Worm (Caenorhabditis elegans) whole organism, L4 larva: Measurements from ENCODE around the gene D1054.3.

ENCODE experiments used
- aly-2 ChIP-seq: sonication (generic microtip); optimal IDR thresholded peaks from 2 replicates; lab custom pipeline; 2018; ENCODE audit warnings: missing biosample characterization, missing genetic modification characterization
- ama-1 ChIP-seq: fragments of 150-350 bp; optimal IDR thresholded peaks from 2 replicates; lab custom pipeline; 2014; ENCODE audit warnings: inconsistent platforms, mixed read lengths
- ceh-82 ChIP-seq: sonication (generic microtip); optimal IDR thresholded peaks from 2 replicates; lab custom pipeline; 2017; ENCODE audit warnings: missing biosample characterization, missing genetic modification characterization
- daf-8 ChIP-seq: fragments of 200-800 bp; sonication (Bioruptor generic); IDR thresholded peaks from 2 replicates; pipeline ENCODE4 v1.3.6; 2022; ENCODE audit warnings: missing genetic modification characterization, missing compliant biosample characterization
- fos-1 ChIP-seq: fragments of 150-350 bp; optimal IDR thresholded peaks from 2 replicates; lab custom pipeline; 2014; ENCODE audit warnings: missing biosample characterization, missing genetic modification characterization
- lin-13 ChIP-seq: fragments of 150-350 bp; optimal IDR thresholded peaks from 2 replicates; lab custom pipeline; 2014; ENCODE audit warnings: missing biosample characterization, missing genetic modification reagents, missing genetic modification characterization
- lin-39 ChIP-seq: fragments of 150-350 bp; optimal IDR thresholded peaks from 2 replicates; lab custom pipeline; 2014; ENCODE audit warnings: missing biosample characterization, missing genetic modification reagents, missing genetic modification characterization
- nhr-11 ChIP-seq: fragments of 150-350 bp; optimal IDR thresholded peaks from 2 replicates; lab custom pipeline; 2014; ENCODE audit warnings: missing biosample characterization, missing genetic modification characterization
- nhr-48 ChIP-seq: sonication (generic microtip); optimal IDR thresholded peaks from 2 replicates; lab custom pipeline; 2016; ENCODE audit warnings: mild to moderate bottlenecking, missing genetic modification characterization, missing compliant biosample characterization
- nhr-77 ChIP-seq: fragments of 150-350 bp; optimal IDR thresholded peaks from 2 replicates; lab custom pipeline; 2014; ENCODE audit warnings: missing biosample characterization, missing genetic modification characterization
- pqm-1 ChIP-seq: sonication (generic microtip); optimal IDR thresholded peaks from 2 replicates; lab custom pipeline; 2017; ENCODE audit warnings: missing biosample characterization, missing genetic modification characterization
- tra-1 ChIP-seq: fragments of 200-800 bp; sonication (Bioruptor generic); IDR thresholded peaks from 2 replicates; pipeline ENCODE4 v1.3.6; 2022; ENCODE audit warnings: missing genetic modification reagents, missing genetic modification characterization, missing compliant biosample characterization
- unc-62 ChIP-seq, 3 experiments: fragments of 150-350 bp in 1 of 3; sonication (generic microtip); optimal IDR thresholded peaks in 2 of 3; peaks in 1 of 3; 1 replicate in 1 of 3; 2 replicates in 2 of 3; lab custom pipeline; 2014 to 2017; ENCODE audit warnings: missing biosample characterization in 3 of 3, missing genetic modification characterization in 3 of 3, missing genetic modification reagents in 3 of 3, missing genotype in 1 of 3
- vab-7 ChIP-seq: fragments of 200-800 bp; sonication (Bioruptor generic); IDR thresholded peaks from 2 replicates; pipeline ENCODE4 v1.3.6; 2022; ENCODE audit warnings: missing genetic modification reagents, missing genetic modification characterization, missing compliant biosample characterization

DNA sequence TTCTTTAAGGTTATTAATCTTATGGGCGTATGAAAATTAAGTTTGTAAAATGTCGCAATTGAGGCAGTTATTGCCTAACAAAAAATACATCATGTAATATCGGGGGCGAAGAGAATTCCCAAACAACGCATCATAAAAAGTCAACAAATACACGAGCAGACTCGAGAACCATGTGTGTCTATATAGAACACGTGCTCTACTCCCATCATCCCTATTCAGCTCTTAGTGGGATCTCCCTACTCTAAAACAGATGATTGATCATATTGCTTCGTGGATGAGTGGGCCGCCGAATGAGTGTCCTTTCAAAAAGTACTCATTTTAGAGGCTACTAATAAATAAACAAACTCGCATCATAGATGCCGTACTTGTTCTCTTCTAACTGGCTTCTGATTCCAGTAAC is 46.8 kb upstream of the D1054.3 start:
- no peak for TF ChIP-seq nhr-77 (tag; lab: Kevin White, UChicago)
- no peak for TF ChIP-seq nhr-11
- TF ChIP-seq nhr-48 (tag; lab: Kevin White, UChicago): no peak
- no peak for TF ChIP-seq ceh-82 (tag; lab: Kevin White, UChicago)
- no peak for TF ChIP-seq vab-7 (GFP tag; lab: Robert Waterston, UW)
- no peak for TF ChIP-seq ama-1
- TF ChIP-seq fos-1 (tag; lab: Kevin White, UChicago): no peak
- TF ChIP-seq lin-13 (GFP tag; lab: Kevin White, UChicago): no peak
- no peak for TF ChIP-seq unc-62 (GFP tag; optimal IDR thresholded peaks at IDR 0.05 in 1 of 2; lab: Kevin White, UChicago)
- no peak for TF ChIP-seq unc-62 (tag; optimal IDR thresholded peaks at IDR 0.05; lab: Kevin White, UChicago)
- TF ChIP-seq aly-2: no peak
- TF ChIP-seq pqm-1 (tag; lab: Kevin White, UChicago): no peak
- TF ChIP-seq lin-39 (tag; lab: Kevin White, UChicago): no peak
- no peak for TF ChIP-seq tra-1 (GFP tag; lab: Robert Waterston, UW)
- no peak for TF ChIP-seq daf-8 (GFP tag; lab: Robert Waterston, UW)
